Worm (Caenorhabditis elegans): ENCODE data around the gene K10D6.4.

Gene K10D6.4

DNA sequence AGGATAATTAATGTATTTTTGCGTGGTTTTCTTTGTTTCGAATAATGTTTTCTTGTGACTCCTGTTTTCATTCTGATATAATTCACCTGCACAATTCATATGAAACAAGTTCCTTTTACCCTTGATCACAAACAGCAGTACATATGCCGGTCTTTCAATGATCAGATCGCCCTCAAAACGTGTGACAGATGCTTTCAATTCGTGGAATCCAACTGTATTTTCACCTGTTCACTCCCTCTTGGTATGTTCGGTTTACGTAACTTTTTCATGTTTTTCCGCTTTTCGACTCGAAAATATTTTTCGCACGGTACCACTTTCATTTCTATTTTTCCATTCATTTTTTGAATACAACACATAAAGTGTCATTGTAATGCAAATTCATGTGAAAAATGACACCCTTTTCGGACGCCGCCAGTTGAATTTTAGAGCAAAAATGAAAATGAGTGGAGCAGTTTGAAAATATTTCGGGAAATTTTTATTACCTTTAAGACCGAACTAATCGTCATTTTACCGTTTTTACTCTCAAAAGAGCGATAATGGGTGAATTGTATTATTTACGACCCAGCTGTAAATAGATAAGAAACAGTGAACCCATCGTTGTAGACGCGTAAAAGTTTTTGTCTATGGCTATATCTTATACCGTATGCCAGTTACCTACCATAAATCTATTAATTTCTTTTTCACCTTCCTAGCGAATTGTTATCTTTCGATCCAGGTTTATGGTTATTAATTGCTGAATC, at the start of gene K10D6.4:
Gene K10D6.4 (plus strand): TSS at position 100 of the 740 bp plus-strand sequence.
- no peak for TF ChIP-seq sptf-1 (tag; optimal IDR thresholded peaks at IDR 0.05)
- TF ChIP-seq ceh-83 (GFP tag; optimal IDR thresholded peaks at IDR 0.05), result no peak
- no peak for TF ChIP-seq sem-2 (GFP tag; optimal IDR thresholded peaks at IDR 0.05)
- no peak for TF ChIP-seq mab-5 (tag; optimal IDR thresholded peaks at IDR 0.05)
- TF ChIP-seq blmp-1 (tag; optimal IDR thresholded peaks at IDR 0.05), result no peak
- TF ChIP-seq nhr-76 (tag; optimal IDR thresholded peaks at IDR 0.05), result no peak
- no peak for TF ChIP-seq snpc-4 (tag; optimal IDR thresholded peaks at IDR 0.05)
- TF ChIP-seq lin-13 (tag; optimal IDR thresholded peaks at IDR 0.05), result no peak
- TF ChIP-seq M03D4.4 (tag; optimal IDR thresholded peaks at IDR 0.05), result no peak
- no peak for TF ChIP-seq zip-8 (tag; optimal IDR thresholded peaks at IDR 0.05)
- no peak for TF ChIP-seq lin-32 (GFP tag; optimal IDR thresholded peaks at IDR 0.05)
- TF ChIP-seq ham-2 (GFP tag; optimal IDR thresholded peaks at IDR 0.05), result no peak
- no peak for TF ChIP-seq nhr-12 (tag; optimal IDR thresholded peaks at IDR 0.05)
- TF ChIP-seq flh-1 (GFP tag; optimal IDR thresholded peaks at IDR 0.05), result no peak
- no peak for TF ChIP-seq nhr-237 (tag; optimal IDR thresholded peaks at IDR 0.05)
- no peak for TF ChIP-seq pha-4 (tag; optimal IDR thresholded peaks at IDR 0.05)

- TF ChIP-seq nhr-76 (tag; optimal IDR thresholded peaks at IDR 0.05) (no peak), nhr-2 (tag; optimal IDR thresholded peaks at IDR 0.05) (no peak)
These were observed 49.4 kb upstream of the K10D6.4 start, which contains the start of gene srg-39 for ce11 chrV:11152333-11152732. TSS of gene srg-39 (minus strand) at chrV:11152433.

- TF ChIP-seq ceh-43 (GFP tag; optimal IDR thresholded peaks at IDR 0.05), result no peak
- no peak for TF ChIP-seq snpc-4 (tag; optimal IDR thresholded peaks at IDR 0.05)
- TF ChIP-seq unc-120 (tag; optimal IDR thresholded peaks at IDR 0.05; ENCODE audit: poor library complexity, severe bottlenecking), result no peak
- TF ChIP-seq elt-1 (tag; optimal IDR thresholded peaks at IDR 0.05; ENCODE audit: borderline replicate concordance, insufficient read depth), result no peak
- no peak for TF ChIP-seq nhr-28 (tag; optimal IDR thresholded peaks at IDR 0.05)
- no peak for TF ChIP-seq zip-8 (tag; optimal IDR thresholded peaks at IDR 0.05)
- TF ChIP-seq mab-5 (tag; optimal IDR thresholded peaks at IDR 0.05), result no peak
- no peak for TF ChIP-seq ztf-11 (tag; optimal IDR thresholded peaks at IDR 0.05)
- TF ChIP-seq ceh-39 (tag; optimal IDR thresholded peaks at IDR 0.05), result no peak
- no peak for TF ChIP-seq nhr-12 (tag; optimal IDR thresholded peaks at IDR 0.05)
- TF ChIP-seq elt-3 (tag; optimal IDR thresholded peaks at IDR 0.05), result no peak
- no peak for TF ChIP-seq nhr-76 (tag; optimal IDR thresholded peaks at IDR 0.05)
- no peak for TF ChIP-seq ces-1 (GFP tag; optimal IDR thresholded peaks at IDR 0.05)
- TF ChIP-seq ham-2 (GFP tag; optimal IDR thresholded peaks at IDR 0.05), result no peak
- no peak for TF ChIP-seq blmp-1 (tag; optimal IDR thresholded peaks at IDR 0.05)
- no peak for TF ChIP-seq nhr-237 (tag; optimal IDR thresholded peaks at IDR 0.05)
- TF ChIP-seq sem-2 (GFP tag; optimal IDR thresholded peaks at IDR 0.05), result no peak
- no peak for TF ChIP-seq bed-3 (GFP tag; optimal IDR thresholded peaks at IDR 0.05)
These were observed 46.2 kb upstream of the K10D6.4 start, which contains the start of gene srg-38 for ce11 chrV:11155553-11155952. TSS of gene srg-38 (minus strand) at chrV:11155653.

DNA sequence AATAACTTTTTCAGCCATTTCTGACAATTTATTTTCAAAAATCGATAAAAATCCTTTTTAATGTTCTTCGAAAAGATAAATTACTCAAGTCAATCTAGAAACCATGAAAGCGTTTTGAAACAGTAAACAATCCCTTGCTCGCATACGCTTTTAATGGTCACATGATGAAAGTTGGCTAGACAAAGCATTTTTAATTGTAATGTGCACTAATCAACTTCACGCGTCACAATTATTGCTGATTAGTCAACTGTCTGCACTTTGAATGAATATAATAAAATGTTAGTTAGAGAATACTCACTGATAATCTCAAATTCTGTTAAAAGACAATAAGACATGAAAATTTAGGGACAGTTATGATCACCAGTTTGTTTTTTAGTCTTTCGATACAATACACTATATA, 45.1 kb upstream of the K10D6.4 start:
- TF ChIP-seq ceh-39 (tag; optimal IDR thresholded peaks at IDR 0.05) (no peak), blmp-1 (tag; optimal IDR thresholded peaks at IDR 0.05) (no peak), lin-32 (GFP tag; optimal IDR thresholded peaks at IDR 0.05) (no peak), ceh-43 (GFP tag; optimal IDR thresholded peaks at IDR 0.05) (no peak), nhr-237 (tag; optimal IDR thresholded peaks at IDR 0.05) (no peak), ztf-11 (tag; optimal IDR thresholded peaks at IDR 0.05) (no peak)

DNA sequence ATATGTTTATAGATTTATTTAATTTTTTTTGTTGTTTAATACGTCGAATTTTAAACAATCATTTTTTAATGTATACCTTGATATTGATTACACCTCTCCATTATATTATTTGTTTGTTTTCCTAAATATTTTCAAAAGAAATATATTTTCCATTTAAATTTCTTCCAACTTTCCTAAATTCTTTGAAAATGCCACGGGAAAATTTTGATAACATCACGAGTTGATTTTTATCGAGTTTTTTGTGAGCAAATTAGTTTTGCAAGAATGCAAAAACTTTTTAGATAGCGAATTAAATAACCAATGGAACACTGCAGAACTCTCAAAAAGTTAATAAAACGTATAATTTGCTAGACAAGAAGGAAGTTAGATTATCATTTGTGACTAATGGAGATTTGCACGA, 43.8 kb upstream of the K10D6.4 start, which contains the start of gene srg-42:
Gene srg-42 (minus strand): TSS at position 101 of the 400 bp plus-strand sequence.
- TF ChIP-seq nhr-12 (tag; optimal IDR thresholded peaks at IDR 0.05), result no peak
- TF ChIP-seq unc-120 (tag; optimal IDR thresholded peaks at IDR 0.05; ENCODE audit: poor library complexity, severe bottlenecking), result no peak
- no peak for TF ChIP-seq nhr-28 (tag; optimal IDR thresholded peaks at IDR 0.05)
- no peak for TF ChIP-seq tbx-8 (GFP tag; optimal IDR thresholded peaks at IDR 0.05)
- TF ChIP-seq bed-3 (GFP tag; optimal IDR thresholded peaks at IDR 0.05), result no peak
- no peak for TF ChIP-seq nhr-2 (tag; optimal IDR thresholded peaks at IDR 0.05)
- no peak for TF ChIP-seq zip-8 (tag; optimal IDR thresholded peaks at IDR 0.05)
- no peak for TF ChIP-seq drap-1 (GFP tag; optimal IDR thresholded peaks at IDR 0.05)
- no peak for TF ChIP-seq ceh-39 (tag; optimal IDR thresholded peaks at IDR 0.05)
- no peak for TF ChIP-seq mab-5 (tag; optimal IDR thresholded peaks at IDR 0.05)
- no peak for TF ChIP-seq elt-3 (tag; optimal IDR thresholded peaks at IDR 0.05)
- no peak for TF ChIP-seq ceh-43 (GFP tag; optimal IDR thresholded peaks at IDR 0.05)
- TF ChIP-seq ham-2 (GFP tag; optimal IDR thresholded peaks at IDR 0.05), result no peak
- no peak for TF ChIP-seq hlh-1 (tag; optimal IDR thresholded peaks at IDR 0.05)
- TF ChIP-seq pha-4 (tag; optimal IDR thresholded peaks at IDR 0.05), result no peak
- no peak for TF ChIP-seq lsy-2 (tag; optimal IDR thresholded peaks at IDR 0.05)
- no peak for TF ChIP-seq unc-62 (GFP tag; optimal IDR thresholded peaks at IDR 0.05)

All from whole organism, mixed stage, embryonic.